Worm (Caenorhabditis elegans) whole organism, L4/young adult: ENCODE data around the gene C09F5.3.

Experiments used
- W03F9.2 ChIP-seq: fragments of 150-350 bp; optimal IDR thresholded peaks from 2 replicates; lab custom pipeline; 2014; ENCODE audit warnings: missing biosample characterization, missing genetic modification characterization
- dao-5 ChIP-seq: sonication (generic microtip); optimal IDR thresholded peaks from 2 replicates; lab custom pipeline; 2016; ENCODE audit warnings: missing genotype, missing genetic modification characterization, moderate library complexity, missing compliant biosample characterization

DNA sequence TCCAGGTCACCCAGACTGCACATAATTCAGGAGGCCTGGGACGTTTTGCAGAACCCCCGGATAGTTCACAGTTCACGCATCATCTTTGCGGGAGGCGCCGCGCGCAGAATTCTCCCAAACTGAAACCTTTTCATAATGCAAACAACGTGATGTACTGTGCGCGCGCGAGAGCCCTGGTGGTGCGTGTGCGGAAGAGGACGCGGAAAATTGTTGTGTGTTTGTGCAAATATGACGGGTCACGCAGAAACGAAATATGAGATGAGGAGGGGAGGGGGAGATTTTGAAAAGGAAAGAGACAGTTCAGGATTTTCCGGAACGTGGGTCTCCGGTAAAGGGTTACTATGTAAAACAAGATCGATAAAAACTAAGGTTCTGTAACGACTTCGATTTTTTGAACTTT lies 45.0 kb upstream of the C09F5.3 start:
- TF ChIP-seq W03F9.2 (tag; lab: Kevin White, UChicago) (no peak), dao-5 (tag; lab: Kevin White, UChicago) (no peak)
